Fruit fly (Drosophila melanogaster): ENCODE measurements around the gene CG13708.

Gene CG13708

DNA sequence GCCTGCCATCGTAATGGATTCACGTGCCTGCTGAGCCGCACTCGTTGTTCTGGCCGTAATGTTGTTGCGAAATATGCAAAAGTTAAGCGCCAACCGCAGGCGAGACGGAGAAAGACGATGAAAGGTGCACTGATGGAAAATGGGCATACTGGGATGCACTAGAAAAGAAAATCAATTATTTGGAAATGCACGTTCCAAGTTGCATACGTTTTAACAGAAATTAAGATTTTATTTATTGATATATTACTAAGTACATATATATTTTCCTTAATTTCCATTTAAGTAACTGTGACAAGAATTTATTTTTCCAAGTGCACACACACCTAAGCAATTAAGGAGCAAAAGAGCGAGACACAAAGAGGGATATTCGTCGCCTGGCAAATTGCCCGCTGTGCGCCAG is 1.6 kb upstream of the CG13708 start:
- no peak for TF ChIP-seq sqz (GFP tag; optimal IDR thresholded peaks at IDR 0.05)
- peak; percentile 50 for TF ChIP-seq Ets65A (GFP tag)
- TF ChIP-seq zen (tag; optimal IDR thresholded peaks at IDR 0.05), result peak; percentile 47

DNA sequence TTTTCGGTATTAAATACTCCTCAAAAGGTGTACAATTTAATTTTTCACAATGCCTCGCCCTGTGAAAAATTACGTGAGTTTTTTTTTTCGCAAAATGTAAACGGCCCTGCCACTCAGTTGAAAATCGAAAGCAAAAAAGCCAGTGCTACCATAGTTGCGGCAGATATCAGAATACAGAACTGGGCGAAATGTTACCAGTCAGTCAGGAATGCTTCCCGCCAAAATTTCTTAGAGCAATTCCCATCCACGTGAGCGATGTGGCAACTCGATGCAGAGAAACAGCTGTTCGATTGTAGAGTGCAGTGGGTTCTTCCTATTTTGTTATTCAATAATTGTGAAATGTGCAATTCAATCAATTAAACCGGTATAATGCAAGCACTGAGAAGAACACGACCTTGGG is 7.8 kb downstream of the CG13708 start, which contains the start of the genes Dhc64C and LeuRS-m:
Gene Dhc64C (minus strand): TSS at position 104 of the 400 bp plus-strand sequence.
Gene LeuRS-m (plus strand): TSS at position 270 of the 400 bp plus-strand sequence.
- TF ChIP-seq CG6791 (GFP tag; IDR thresholded peaks at IDR 0.05; ENCODE audit: partially characterized antibody), result peak; percentile 83
- peak; percentile 96 for TF ChIP-seq stwl (tag; optimal IDR thresholded peaks at IDR 0.05)
- TF ChIP-seq hkb (optimal IDR thresholded peaks at IDR 0.05), result peak; percentile 71
- TF ChIP-seq hkb (GFP tag; IDR thresholded peaks at IDR 0.05), result no peak
- 0 out of 3 replicates have a peak, but pooled peaks have one; percentile 27 for TF ChIP-seq zfh1 (GFP tag; IDR thresholded peaks at IDR 0.05)
- TF ChIP-seq p53 (GFP tag; optimal IDR thresholded peaks at IDR 0.05), result peak; percentile 47
- no peak for TF ChIP-seq Sox100B (GFP tag; optimal IDR thresholded peaks at IDR 0.05)
- peak; percentile 71 for TF ChIP-seq Antp (GFP tag; optimal IDR thresholded peaks at IDR 0.05)
- TF ChIP-seq CG7987 (GFP tag; optimal IDR thresholded peaks at IDR 0.05), result peak; percentile 42
- no peak for TF ChIP-seq CG32532 (GFP tag; IDR thresholded peaks at IDR 0.05)
- TF ChIP-seq Max (GFP tag; optimal IDR thresholded peaks at IDR 0.05), result peak; percentile 16
- 0 out of 2 replicates have a peak, but pooled peaks have one; percentile 35 for TF ChIP-seq al (GFP tag; IDR thresholded peaks at IDR 0.05)
- peak; percentile 19 for TF ChIP-seq pum (GFP tag; optimal IDR thresholded peaks at IDR 0.05)
- peak; percentile 93 for TF ChIP-seq Med (GFP tag)
- peak; percentile 46; the same call in 1 of the 2 replicates for TF ChIP-seq ato (GFP tag; IDR thresholded peaks at IDR 0.05; ENCODE audit: partially characterized antibody)
- TF ChIP-seq ind (GFP tag; optimal IDR thresholded peaks at IDR 0.05), result peak; percentile 31
- TF ChIP-seq crc (GFP tag; optimal IDR thresholded peaks at IDR 0.05), result no peak
- TF ChIP-seq Lhr (GFP tag; optimal IDR thresholded peaks at IDR 0.05), result peak; percentile 77
- peak; percentile 94 for TF ChIP-seq rib (GFP tag; IDR thresholded peaks at IDR 0.05)
- TF ChIP-seq Pdp1 (GFP tag; optimal IDR thresholded peaks at IDR 0.05), result peak in 1 of 2 experiments; percentile 97
- peak; percentile 2 for TF ChIP-seq abd-A (tag; optimal IDR thresholded peaks at IDR 0.05)
- peak; percentile 31 for TF ChIP-seq zen (tag; optimal IDR thresholded peaks at IDR 0.05)
- peak; percentile 25 for TF ChIP-seq nerfin-1 (tag; optimal IDR thresholded peaks at IDR 0.05)
- TF ChIP-seq Ada2b (GFP tag; IDR thresholded peaks at IDR 0.05), result peak; percentile 56
- peak; percentile 13 for TF ChIP-seq Dip3 (GFP tag; optimal IDR thresholded peaks at IDR 0.05)
- TF ChIP-seq lilli (GFP tag; optimal IDR thresholded peaks at IDR 0.05), result peak; percentile 63
- peak; percentile 90 for TF ChIP-seq Dref (GFP tag; IDR thresholded peaks at IDR 0.05)
- TF ChIP-seq dmrt11E (tag; optimal IDR thresholded peaks at IDR 0.05), result peak; percentile 7
- TF ChIP-seq CG15514 (GFP tag; optimal IDR thresholded peaks at IDR 0.05), result peak; percentile 74
- no peak for TF ChIP-seq prd (optimal IDR thresholded peaks at IDR 0.05)
- TF ChIP-seq prd (GFP tag; IDR thresholded peaks at IDR 0.05), result peak; percentile 33; the same call in 1 of the 3 replicates
- TF ChIP-seq trem (tag; optimal IDR thresholded peaks at IDR 0.05), result peak; percentile 86
- TF ChIP-seq Mad (GFP tag; optimal IDR thresholded peaks at IDR 0.05), result no peak
- TF ChIP-seq btn (GFP tag; optimal IDR thresholded peaks at IDR 0.05), result no peak
- no peak for TF ChIP-seq Tbp (GFP tag; optimal IDR thresholded peaks at IDR 0.05)
- peak; percentile 68; the same call in 2 of the 3 replicates for TF ChIP-seq Opbp (GFP tag; IDR thresholded peaks at IDR 0.05; ENCODE audit: partially characterized antibody)
- peak; percentile 100 for TF ChIP-seq E2f1 (GFP tag; IDR thresholded peaks at IDR 0.05)
- TF ChIP-seq Ets65A (GFP tag), result peak; percentile 95
- peak; percentile 72 for TF ChIP-seq amos (GFP tag; IDR thresholded peaks at IDR 0.05; ENCODE audit: partially characterized antibody)
- no peak for TF ChIP-seq danr (GFP tag; IDR thresholded peaks at IDR 0.05)
- peak; percentile 19 for TF ChIP-seq pb (GFP tag; optimal IDR thresholded peaks at IDR 0.05)
- TF ChIP-seq nerfin-2 (GFP tag; IDR thresholded peaks at IDR 0.05; ENCODE audit: partially characterized antibody), result peak; percentile 54; the same call in 1 of the 2 replicates
- peak; percentile 14 for TF ChIP-seq fu2 (GFP tag; optimal IDR thresholded peaks at IDR 0.05)
- TF ChIP-seq tna (GFP tag; IDR thresholded peaks at IDR 0.05; ENCODE audit: partially characterized antibody), result peak; percentile 40; the same call in 1 of the 2 replicates
- no peak for TF ChIP-seq CG8290 (GFP tag; optimal IDR thresholded peaks at IDR 0.05)
- TF ChIP-seq CG8290 (tag; optimal IDR thresholded peaks at IDR 0.05), result no peak
- peak; percentile 58 for TF ChIP-seq MESR4 (GFP tag; optimal IDR thresholded peaks at IDR 0.05)
- peak; percentile 54 for TF ChIP-seq CG14710 (tag; optimal IDR thresholded peaks at IDR 0.05)
